Worm (Caenorhabditis elegans) whole organism, L1 larva: Measurements from ENCODE around the gene R09H10.2.

ENCODE experiments used
- C16A3.4 ChIP-seq: fragments of 150-350 bp; optimal IDR thresholded peaks from 2 replicates; lab custom pipeline; 2014; ENCODE audit warnings: missing biosample characterization, missing genetic modification characterization
- blmp-1 ChIP-seq: fragments of 150-350 bp; optimal IDR thresholded peaks from 2 replicates; lab custom pipeline; 2014; ENCODE audit warnings: missing biosample characterization, missing genetic modification characterization
- dpl-1 ChIP-seq, 3 experiments: fragments of 150-350 bp in 2 of 3; sonication (generic microtip) in 1 of 3; optimal IDR thresholded peaks; 2 replicates each; lab custom pipeline; 2014 to 2017; ENCODE audit warnings: missing biosample characterization in 3 of 3, missing genetic modification characterization in 3 of 3, missing genetic modification reagents in 3 of 3
- dsc-1 ChIP-seq: sonication (generic microtip); optimal IDR thresholded peaks from 2 replicates; lab custom pipeline; 2016; ENCODE audit warnings: mild to moderate bottlenecking, missing genetic modification characterization, missing compliant biosample characterization
- efl-1 ChIP-seq, 4 experiments: fragments of 150-350 bp; optimal IDR thresholded peaks in 3 of 4; peaks in 1 of 4; 1 replicate in 1 of 4; 2 replicates in 3 of 4; lab custom pipeline; 2014; ENCODE audit warnings: missing biosample characterization in 2 of 4, missing genetic modification characterization in 2 of 4, missing genetic modification reagents in 2 of 4
- elt-2 ChIP-seq: sonication (generic microtip); optimal IDR thresholded peaks from 2 replicates; lab custom pipeline; 2016; ENCODE audit warnings: missing genetic modification characterization, mild to moderate bottlenecking, inconsistent platforms, missing compliant biosample characterization, missing genetic modification reagents
- elt-3 ChIP-seq, 6 experiments: fragments of 150-350 bp in 1 of 6; sonication (generic microtip); optimal IDR thresholded peaks; 2 replicates each; lab custom pipeline; 2017 to 2018; ENCODE audit warnings: missing biosample characterization in 6 of 6, missing genetic modification characterization in 6 of 6, inconsistent platforms in 1 of 6
- fkh-10 ChIP-seq: sonication (generic microtip); optimal IDR thresholded peaks from 2 replicates; lab custom pipeline; 2017; ENCODE audit warnings: missing biosample characterization, missing genetic modification reagents, missing genetic modification characterization
- fkh-4 ChIP-seq: sonication (generic microtip); optimal IDR thresholded peaks from 2 replicates; lab custom pipeline; 2016; ENCODE audit warnings: missing compliant biosample characterization, missing genetic modification characterization, borderline replicate concordance
- grh-1 ChIP-seq: fragments of 200-800 bp; sonication (Bioruptor generic); IDR thresholded peaks from 2 replicates; pipeline ENCODE4 v1.3.6; 2022; ENCODE audit warnings: missing genetic modification reagents, missing genetic modification characterization, missing compliant biosample characterization
- lin-14 ChIP-seq: fragments of 200-800 bp; sonication (Bioruptor generic); optimal IDR thresholded peaks from 2 replicates; lab custom pipeline; 2018; ENCODE audit warnings: mild to moderate bottlenecking, missing genetic modification characterization, moderate library complexity, missing compliant biosample characterization
- lin-15B ChIP-seq: fragments of 150-350 bp; sonication (generic microtip); optimal IDR thresholded peaks from 3 replicates; lab custom pipeline; 2014; ENCODE audit warnings: missing biosample characterization, missing genetic modification characterization
- lin-35 ChIP-seq, 2 experiments: fragments of 150-350 bp; optimal IDR thresholded peaks; 2 replicates each; lab custom pipeline; 2014; ENCODE audit warnings: missing biosample characterization in 2 of 2, missing genetic modification characterization in 2 of 2, missing genetic modification reagents in 2 of 2
- mab-9 ChIP-seq: fragments of 200-800 bp; sonication (Bioruptor generic); IDR thresholded peaks from 2 replicates; pipeline ENCODE4 v1.3.6; 2022; ENCODE audit warnings: missing genetic modification reagents, missing genetic modification characterization, missing compliant biosample characterization
- nhr-12 ChIP-seq: sonication (generic microtip); optimal IDR thresholded peaks from 2 replicates; lab custom pipeline; 2017; ENCODE audit warnings: missing biosample characterization, missing genetic modification characterization
- nhr-19 ChIP-seq: fragments of 200-800 bp; sonication (Bioruptor generic); conservative IDR thresholded peaks from 2 replicates; pipeline ENCODE4 v1.3.6; 2022; ENCODE audit warnings: missing genetic modification characterization, missing compliant biosample characterization
- nhr-20 ChIP-seq: sonication (generic microtip); optimal IDR thresholded peaks from 2 replicates; lab custom pipeline; 2016; ENCODE audit warnings: mild to moderate bottlenecking, missing genetic modification characterization, missing compliant biosample characterization
- nhr-237 ChIP-seq: fragments of 150-350 bp; optimal IDR thresholded peaks from 2 replicates; lab custom pipeline; 2014; ENCODE audit warnings: missing biosample characterization, missing genetic modification characterization
- nhr-47 ChIP-seq: sonication (generic microtip); optimal IDR thresholded peaks from 2 replicates; lab custom pipeline; 2016; ENCODE audit warnings: mild to moderate bottlenecking, missing genetic modification characterization, moderate library complexity, missing compliant biosample characterization
- nhr-84 ChIP-seq: sonication (generic microtip); optimal IDR thresholded peaks from 2 replicates; lab custom pipeline; 2017; ENCODE audit warnings: missing biosample characterization, missing genetic modification characterization
- nhr-85 ChIP-seq: sonication (generic microtip); peaks from one replicate; lab custom pipeline; 2016; ENCODE audit warnings: missing genetic modification characterization, inconsistent platforms, missing compliant biosample characterization
- rnt-1 ChIP-seq: sonication (generic microtip); optimal IDR thresholded peaks from 2 replicates; lab custom pipeline; 2016; ENCODE audit warnings: mild to moderate bottlenecking, missing genetic modification characterization, moderate library complexity, missing compliant biosample characterization
- snpc-4 ChIP-seq: fragments of 150-350 bp; optimal IDR thresholded peaks from 2 replicates; lab custom pipeline; 2014; ENCODE audit warnings: missing biosample characterization, missing genetic modification characterization
- snu-23 ChIP-seq: sonication (generic microtip); optimal IDR thresholded peaks from 2 replicates; lab custom pipeline; 2016; ENCODE audit warnings: missing genetic modification characterization, missing compliant biosample characterization
- sox-4 ChIP-seq: sonication (generic microtip); optimal IDR thresholded peaks from 2 replicates; lab custom pipeline; 2016; ENCODE audit warnings: missing genetic modification characterization, missing compliant biosample characterization
- sup-37 ChIP-seq: fragments of 200-800 bp; sonication (Bioruptor generic); optimal IDR thresholded peaks from 2 replicates; lab custom pipeline; 2018; ENCODE audit warnings: mild to moderate bottlenecking, missing genetic modification characterization, missing compliant biosample characterization
- tbx-2 ChIP-seq: sonication (generic microtip); optimal IDR thresholded peaks from 2 replicates; lab custom pipeline; 2016; ENCODE audit warnings: missing genetic modification characterization, missing compliant biosample characterization
- unc-30 ChIP-seq: sonication (generic microtip); optimal IDR thresholded peaks from 2 replicates; lab custom pipeline; 2017; ENCODE audit warnings: missing biosample characterization, missing genetic modification characterization
- vab-15 ChIP-seq: sonication (generic microtip); optimal IDR thresholded peaks from 2 replicates; lab custom pipeline; 2017; ENCODE audit warnings: missing genotype, mild to moderate bottlenecking, missing genetic modification characterization, missing compliant biosample characterization
- zip-4 ChIP-seq: fragments of 200-800 bp; sonication (Bioruptor generic); optimal IDR thresholded peaks from 2 replicates; lab custom pipeline; 2018; ENCODE audit warnings: mild to moderate bottlenecking, missing genetic modification characterization, moderate library complexity, missing compliant biosample characterization
- ztf-11 ChIP-seq, 2 experiments: sonication (generic microtip); optimal IDR thresholded peaks; 2 replicates each; lab custom pipeline; 2016 to 2017; ENCODE audit warnings: missing genetic modification characterization in 2 of 2, missing biosample characterization in 1 of 2, missing compliant biosample characterization in 1 of 2

R09H10.2 gene

ce11 chrIV:10567822-10568221 is 34.9 kb upstream of the R09H10.2 start:
- no peak for TF ChIP-seq fkh-10
- TF ChIP-seq lin-14 (GFP tag; lab: Kevin White, UChicago), result peak; percentile 35
- no peak for TF ChIP-seq nhr-85 (tag; lab: Kevin White, UChicago)
- no peak for TF ChIP-seq efl-1 (optimal IDR thresholded peaks at IDR 0.05; lab: Kevin White, UChicago)
- no peak for TF ChIP-seq efl-1 (GFP tag; optimal IDR thresholded peaks at IDR 0.05 in 1 of 2; lab: Kevin White, UChicago)
- no peak for TF ChIP-seq nhr-20 (tag; lab: Kevin White, UChicago)
- TF ChIP-seq elt-2 (tag; lab: Kevin White, UChicago), result no peak
- no peak for TF ChIP-seq snpc-4 (tag; lab: Kevin White, UChicago)
- no peak for TF ChIP-seq C16A3.4 (tag; lab: Kevin White, UChicago)
- no peak for TF ChIP-seq nhr-12 (tag; lab: Kevin White, UChicago)
- TF ChIP-seq unc-30, result no peak
- TF ChIP-seq sox-4 (tag; lab: Kevin White, UChicago), result no peak
- no peak for TF ChIP-seq nhr-47 (tag; lab: Kevin White, UChicago)
- TF ChIP-seq blmp-1, result peak; percentile 8
- TF ChIP-seq tbx-2 (tag; lab: Kevin White, UChicago), result no peak
- TF ChIP-seq, all 84 proteins: peak for 2

DNA sequence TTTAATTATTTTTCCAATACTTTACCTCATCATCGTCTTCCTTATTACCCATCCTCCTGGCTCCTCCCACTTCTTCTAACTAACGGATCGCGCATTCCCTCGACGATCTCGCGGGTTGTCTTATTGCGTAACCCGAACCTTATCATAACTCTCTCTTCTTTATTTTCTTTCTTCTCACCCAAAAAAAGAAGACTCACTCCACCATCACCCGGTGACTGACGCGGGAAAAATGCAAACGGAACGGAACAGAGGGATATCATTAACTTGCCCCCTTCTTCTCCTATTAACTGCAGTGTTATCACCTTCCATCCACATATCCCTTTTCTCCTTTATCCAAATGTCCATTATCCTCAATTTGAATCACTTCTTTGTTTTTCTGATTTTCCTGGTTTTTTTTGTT is 32.7 kb upstream of the R09H10.2 start:
- TF ChIP-seq snu-23 (GFP tag; lab: Kevin White, UChicago) (no peak), lin-15B (tag; lab: Kevin White, UChicago) (no peak), nhr-84 (no peak), sup-37 (GFP tag; lab: Kevin White, UChicago) (no peak), rnt-1 (tag; lab: Kevin White, UChicago) (no peak), tbx-2 (tag; lab: Kevin White, UChicago) (no peak), lin-35 (GFP tag; optimal IDR thresholded peaks at IDR 0.05; lab: Kevin White, UChicago) (no peak), dsc-1 (tag; lab: Kevin White, UChicago) (no peak), nhr-237 (tag; lab: Kevin White, UChicago) (no peak), vab-15 (tag; lab: Kevin White, UChicago) (no peak), blmp-1 (peak; percentile 94), lin-14 (GFP tag; lab: Kevin White, UChicago) (peak; percentile 13), grh-1 (GFP tag; lab: Robert Waterston, UW) (no peak), dpl-1 (GFP tag; optimal IDR thresholded peaks at IDR 0.05; lab: Kevin White, UChicago) (no peak)
- TF ChIP-seq, all 84 proteins: peak for 2

ce11 chrIV:10571020-10571419 is 31.7 kb upstream of the R09H10.2 start:
- TF ChIP-seq blmp-1 (peak; percentile 15), ztf-11 (tag; optimal IDR thresholded peaks at IDR 0.05; lab: Kevin White, UChicago) (no peak), zip-4 (no peak), efl-1 (optimal IDR thresholded peaks at IDR 0.05; lab: Kevin White, UChicago) (no peak), efl-1 (GFP tag; optimal IDR thresholded peaks at IDR 0.05 in 1 of 2; lab: Kevin White, UChicago) (peak in 1 of 2 experiments; percentile 81)

DNA sequence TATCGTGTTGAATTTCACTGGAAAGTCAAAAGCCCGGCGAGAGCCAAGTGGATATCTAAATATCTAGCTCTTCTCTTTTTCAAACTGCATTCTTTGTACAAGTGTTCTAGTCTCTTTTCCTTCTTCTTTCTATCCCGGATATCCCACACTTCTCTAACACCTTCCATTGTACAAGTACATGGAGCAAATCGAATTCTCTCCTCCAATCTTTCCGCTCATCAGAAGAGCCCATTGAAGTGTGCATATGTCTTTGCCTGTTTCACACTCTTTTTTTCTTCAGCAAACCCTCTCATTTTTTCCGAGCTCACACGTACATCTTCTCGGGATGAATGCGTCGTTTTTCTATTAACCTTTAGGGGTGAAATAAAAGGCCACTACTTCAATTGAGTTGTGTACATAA is 29.3 kb upstream of the R09H10.2 start:
- peak; percentile 42 for TF ChIP-seq lin-14 (GFP tag; lab: Kevin White, UChicago)
- TF ChIP-seq nhr-19 (GFP tag; lab: Robert Waterston, UW), result no peak

DNA sequence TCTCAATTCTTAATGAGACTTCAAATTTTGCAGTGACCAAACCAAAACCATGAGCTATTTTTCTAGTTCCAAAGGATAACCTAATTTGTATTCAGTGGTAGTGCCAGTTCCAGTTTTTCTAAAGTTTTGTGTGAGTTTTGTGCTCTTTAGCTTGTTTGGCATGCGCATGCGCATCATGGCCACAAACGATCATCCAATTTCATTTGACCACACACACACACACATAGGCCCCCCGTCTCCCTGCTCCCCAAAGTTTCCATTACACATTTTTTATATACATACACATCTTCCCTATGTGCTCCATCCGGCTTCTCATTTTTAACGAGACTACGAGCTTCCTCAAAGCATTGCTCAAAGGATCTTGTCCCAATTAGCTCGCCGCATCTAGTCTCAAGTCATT is 28.3 kb upstream of the R09H10.2 start:
- TF ChIP-seq mab-9 (GFP tag; lab: Robert Waterston, UW) (no peak), lin-14 (GFP tag; lab: Kevin White, UChicago) (peak; percentile 52), dsc-1 (tag; lab: Kevin White, UChicago) (peak; percentile 46), fkh-4 (no peak)

DNA sequence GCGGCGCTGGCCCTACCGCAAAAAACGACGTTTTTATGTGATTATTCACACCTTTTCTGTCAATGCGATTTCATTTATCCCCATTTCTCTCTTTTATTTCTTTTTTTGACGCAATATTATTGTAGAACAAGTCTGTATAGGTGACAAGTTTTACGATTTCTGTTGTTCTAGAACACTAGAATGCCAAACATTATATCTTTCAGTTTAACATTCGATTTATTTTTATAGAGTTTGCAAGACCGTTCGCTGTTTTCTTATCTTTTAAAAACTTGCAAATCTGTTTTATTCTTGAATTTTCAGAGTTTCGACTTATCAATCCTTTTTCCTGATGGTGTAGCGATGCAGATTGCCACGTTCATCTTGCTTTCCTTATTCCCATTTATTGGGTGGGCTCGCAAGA is 26.7 kb upstream of the R09H10.2 start, which contains the start of gene efn-2:
efn-2 (plus strand) TSS at position 301 of the 400 bp plus-strand sequence.
- TF ChIP-seq elt-3 (tag; optimal IDR thresholded peaks at IDR 0.05; lab: Kevin White, UChicago), result no peak
- peak; percentile 45 for TF ChIP-seq blmp-1
